Worm (Caenorhabditis elegans): ENCODE results near the gene ttbk-7.

DNA sequence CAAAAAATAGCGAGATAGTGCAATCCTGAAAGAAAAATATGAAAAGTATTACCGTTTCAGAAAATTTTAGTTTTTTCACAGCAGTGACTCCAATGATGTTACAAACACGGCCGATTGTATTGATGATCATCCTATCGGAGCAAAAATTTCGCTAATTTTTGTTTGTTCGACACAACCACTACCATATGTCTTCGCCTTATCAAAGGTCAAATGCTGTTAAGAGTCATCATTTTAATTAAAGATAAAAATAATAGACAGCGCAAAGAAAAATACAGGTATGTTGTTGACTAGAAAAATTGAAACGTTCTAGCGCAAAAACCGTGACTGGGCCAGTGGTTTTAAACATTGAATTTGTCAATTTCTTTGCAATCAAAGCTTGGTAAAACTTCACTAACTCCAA lies 43.3 kb downstream of the ttbk-7 start:
- TF ChIP-seq klf-2 (GFP tag; conservative IDR thresholded peaks at IDR 0.05) (no peak), ztf-29 (GFP tag; IDR thresholded peaks at IDR 0.05) (no peak), cog-1 (tag; optimal IDR thresholded peaks at IDR 0.05) (no peak)

All from whole organism, midembryonic.